Fruit fly (Drosophila melanogaster) whole organism, embryonic: ENCODE results near the gene Orct2.
A peak's percentile ranks its signal among the peaks of the same experiment; 100 is the strongest.

ENCODE experiments used
- B-H2 ChIP-seq: fragments of 200-800 bp; sonication (Bioruptor generic); optimal IDR thresholded peaks from 2 replicates; lab custom pipeline; 2018; ENCODE audit warnings: missing biosample characterization, mild to moderate bottlenecking, missing genetic modification characterization
- CG12769 ChIP-seq: fragments of 200-800 bp; sonication (Bioruptor generic); optimal IDR thresholded peaks from 2 replicates; lab custom pipeline; 2019; ENCODE audit warnings: missing biosample characterization, mild to moderate bottlenecking, missing genetic modification characterization, moderate library complexity
- CG14014 ChIP-seq: fragments of 200-800 bp; sonication (Bioruptor generic); IDR thresholded peaks from 2 replicates; pipeline ENCODE4 v1.3.6; 2022; ENCODE audit warnings: missing biosample characterization, missing genetic modification characterization
- CG15479 ChIP-seq: fragments of 200-800 bp; sonication (Bioruptor generic); optimal IDR thresholded peaks from 3 replicates; lab custom pipeline; 2019; ENCODE audit warnings: missing biosample characterization, mild to moderate bottlenecking, missing genetic modification characterization, moderate library complexity
- CG15601 ChIP-seq: fragments of 200-800 bp; sonication (Bioruptor generic); optimal IDR thresholded peaks from 3 replicates; lab custom pipeline; 2019; ENCODE audit warnings: missing biosample characterization, mild to moderate bottlenecking, missing genetic modification characterization, moderate library complexity
- CG17186 ChIP-seq: fragments of 200-800 bp; sonication (Bioruptor generic); optimal IDR thresholded peaks from 3 replicates; lab custom pipeline; 2017; ENCODE audit warnings: missing biosample characterization, missing genetic modification reagents, missing genetic modification characterization
- CG2199 ChIP-seq: fragments of 200-800 bp; sonication (Bioruptor generic); IDR thresholded peaks from 3 replicates; pipeline ENCODE4 v1.3.6; 2022; ENCODE audit warnings: missing biosample characterization, missing genetic modification characterization
- CG2875 ChIP-seq: fragments of 200-800 bp; sonication (Bioruptor generic); optimal IDR thresholded peaks from 2 replicates; lab custom pipeline; 2017; ENCODE audit warnings: missing biosample characterization, mild to moderate bottlenecking, missing genetic modification characterization, missing genetic modification reagents
- CG31365 ChIP-seq: fragments of 200-800 bp; sonication (Bioruptor generic); optimal IDR thresholded peaks from 2 replicates; lab custom pipeline; 2018; ENCODE audit warnings: missing biosample characterization, mild to moderate bottlenecking, missing genetic modification characterization
- CG31388 ChIP-seq: fragments of 200-800 bp; sonication (Bioruptor generic); optimal IDR thresholded peaks from 2 replicates; lab custom pipeline; 2016; ENCODE audit warnings: missing biosample characterization, missing genetic modification characterization
- CG3847 ChIP-seq: fragments of 200-800 bp; sonication (Bioruptor generic); IDR thresholded peaks from 2 replicates; pipeline ENCODE4 v1.3.6; 2022; ENCODE audit warnings: missing biosample characterization, missing genetic modification characterization
- CG4282 ChIP-seq: fragments of 200-800 bp; sonication (Bioruptor generic); optimal IDR thresholded peaks from 2 replicates; lab custom pipeline; 2016; ENCODE audit warnings: missing biosample characterization, missing genetic modification characterization
- CG4424 ChIP-seq: fragments of 200-800 bp; sonication (Bioruptor generic); optimal IDR thresholded peaks from 3 replicates; lab custom pipeline; 2016; ENCODE audit warnings: missing biosample characterization, missing genetic modification characterization
- CG4730 ChIP-seq: fragments of 200-800 bp; sonication (Bioruptor generic); IDR thresholded peaks from 2 replicates; pipeline ENCODE4 v1.3.6; 2022; ENCODE audit warnings: missing biosample characterization, missing genetic modification characterization
- CG6791 ChIP-seq: fragments of 200-800 bp; sonication (Bioruptor generic); IDR thresholded peaks from 3 replicates; pipeline ENCODE4 v1.3.6; 2022; ENCODE audit warnings: missing biosample characterization, missing genetic modification characterization; ENCODE audit not compliant: partially characterized antibody
- CG7745 ChIP-seq: fragments of 200-800 bp; sonication (Bioruptor generic); optimal IDR thresholded peaks from 2 replicates; lab custom pipeline; 2018; ENCODE audit warnings: missing biosample characterization, mild to moderate bottlenecking, missing genetic modification characterization, moderate library complexity
- CG8478 ChIP-seq: fragments of >200 bp; optimal IDR thresholded peaks from 2 replicates; lab custom pipeline; 2018
- CG9727 ChIP-seq: fragments of 200-800 bp; sonication (Bioruptor generic); optimal IDR thresholded peaks from 3 replicates; lab custom pipeline; 2017; ENCODE audit warnings: missing biosample characterization, mild to moderate bottlenecking, missing genetic modification characterization
- Dll ChIP-seq: fragments of 200-800 bp; sonication (Bioruptor generic); IDR thresholded peaks from 4 replicates; pipeline ENCODE4 v1.3.6; 2022; ENCODE audit warnings: missing biosample characterization, missing genetic modification characterization; ENCODE audit not compliant: partially characterized antibody
- Doc3 ChIP-seq: fragments of 200-800 bp; sonication (Bioruptor generic); IDR thresholded peaks from 3 replicates; pipeline ENCODE4 v1.3.6; 2022; ENCODE audit warnings: missing biosample characterization, missing genetic modification characterization; ENCODE audit not compliant: partially characterized antibody
- Elba2 ChIP-seq: fragments of 200-800 bp; sonication (Bioruptor generic); optimal IDR thresholded peaks from 3 replicates; lab custom pipeline; 2016; ENCODE audit warnings: missing biosample characterization, missing genetic modification characterization
- Ets65A ChIP-seq: fragments of 200-800 bp; sonication (Bioruptor generic); peaks from one replicate; lab custom pipeline; 2016; ENCODE audit warnings: missing biosample characterization, missing genetic modification characterization
- Gsc ChIP-seq: fragments of 200-800 bp; sonication (Bioruptor generic); IDR thresholded peaks from 2 replicates; pipeline ENCODE4 v1.3.6; 2022; ENCODE audit warnings: missing biosample characterization, missing genetic modification characterization
- HLH4C ChIP-seq: fragments of 200-800 bp; sonication (Bioruptor generic); IDR thresholded peaks from 3 replicates; pipeline ENCODE4 v1.3.6; 2022; ENCODE audit warnings: missing biosample characterization, missing genetic modification characterization; ENCODE audit not compliant: partially characterized antibody
- Max ChIP-seq: fragments of 200-800 bp; sonication (Bioruptor generic); optimal IDR thresholded peaks from 2 replicates; lab custom pipeline; 2016; ENCODE audit warnings: missing biosample characterization, mild to moderate bottlenecking, missing genetic modification characterization
- NC2α ChIP-seq: fragments of 200-800 bp; sonication (Bioruptor generic); optimal IDR thresholded peaks from 2 replicates; lab custom pipeline; 2016; ENCODE audit warnings: missing biosample characterization, missing genetic modification characterization
- Scr ChIP-seq: fragments of 200-800 bp; sonication (Bioruptor generic); IDR thresholded peaks from 2 replicates; pipeline ENCODE4 v1.3.6; 2022; ENCODE audit warnings: missing biosample characterization, missing genetic modification characterization; ENCODE audit not compliant: partially characterized antibody
- Sox100B ChIP-seq: fragments of 200-800 bp; sonication (Bioruptor generic); optimal IDR thresholded peaks from 3 replicates; lab custom pipeline; 2018; ENCODE audit warnings: missing biosample characterization, mild to moderate bottlenecking, missing genetic modification characterization
- cad ChIP-seq: fragments of >200 bp; optimal IDR thresholded peaks from 2 replicates; lab custom pipeline; 2017; ENCODE audit warnings: missing biosample characterization, missing genetic modification characterization
- chm ChIP-seq: fragments of 200-800 bp; sonication (Bioruptor generic); IDR thresholded peaks from 2 replicates; pipeline ENCODE4 v1.3.6; 2022; ENCODE audit warnings: missing biosample characterization, missing genetic modification characterization
- crp ChIP-seq, 2 experiments: fragments of 200-800 bp; sonication (Bioruptor generic); optimal IDR thresholded peaks; 2 replicates in 1 of 2; 3 replicates in 1 of 2; lab custom pipeline; 2017; ENCODE audit warnings: missing biosample characterization in 2 of 2, missing genetic modification characterization in 2 of 2, mild to moderate bottlenecking in 1 of 2, moderate library complexity in 1 of 2
- dimm ChIP-seq: fragments of 200-800 bp; sonication (Bioruptor generic); IDR thresholded peaks from 2 replicates; pipeline ENCODE4 v1.3.6; 2022; ENCODE audit warnings: missing biosample characterization, missing genetic modification characterization
- emc ChIP-seq: fragments of 200-800 bp; sonication (Bioruptor generic); optimal IDR thresholded peaks from 2 replicates; lab custom pipeline; 2016; ENCODE audit warnings: missing biosample characterization, missing genetic modification characterization
- ewg ChIP-seq: fragments of 200-800 bp; sonication (Bioruptor generic); optimal IDR thresholded peaks from 3 replicates; lab custom pipeline; 2017; ENCODE audit warnings: mild to moderate bottlenecking, missing biosample characterization, missing genetic modification reagents, missing genetic modification characterization
- fd64A ChIP-seq: fragments of 200-800 bp; sonication (Bioruptor generic); optimal IDR thresholded peaks from 3 replicates; lab custom pipeline; 2018; ENCODE audit warnings: missing biosample characterization, mild to moderate bottlenecking, missing genetic modification characterization
- fru ChIP-seq: fragments of >200 bp; optimal IDR thresholded peaks from 2 replicates; lab custom pipeline; 2017
- fu2 ChIP-seq: fragments of 200-800 bp; sonication (Bioruptor generic); optimal IDR thresholded peaks from 2 replicates; lab custom pipeline; 2016; ENCODE audit warnings: missing biosample characterization, missing genetic modification characterization
- gcm ChIP-seq: fragments of 200-800 bp; sonication (Bioruptor generic); optimal IDR thresholded peaks from 2 replicates; lab custom pipeline; 2019; ENCODE audit warnings: missing biosample characterization, mild to moderate bottlenecking, missing genetic modification characterization, moderate library complexity
- gcm2 ChIP-seq: fragments of 200-800 bp; sonication (Bioruptor generic); optimal IDR thresholded peaks from 2 replicates; lab custom pipeline; 2016; ENCODE audit warnings: missing biosample characterization, missing genetic modification characterization
- grn ChIP-seq: fragments of 200-800 bp; sonication (Bioruptor generic); optimal IDR thresholded peaks from 3 replicates; lab custom pipeline; 2017; ENCODE audit warnings: missing biosample characterization, missing genetic modification characterization
- ind ChIP-seq: fragments of 200-800 bp; sonication (Bioruptor generic); optimal IDR thresholded peaks from 3 replicates; lab custom pipeline; 2016; ENCODE audit warnings: missing biosample characterization, missing genetic modification characterization
- lov ChIP-seq, 2 experiments: fragments of 200-800 bp in 1 of 2; fragments of >200 bp in 1 of 2; sonication (Bioruptor generic) in 1 of 2; IDR thresholded peaks in 1 of 2; optimal IDR thresholded peaks in 1 of 2; 2 replicates in 1 of 2; 3 replicates in 1 of 2; pipeline versions ENCODE4 v1.3.6 to Lab custom; 2017 to 2022; ENCODE audit warnings: missing biosample characterization in 1 of 2, missing genetic modification characterization in 1 of 2
- mam ChIP-seq: fragments of 200-800 bp; sonication (Bioruptor generic); optimal IDR thresholded peaks from 3 replicates; lab custom pipeline; 2016; ENCODE audit warnings: missing biosample characterization, missing genetic modification characterization
- otp ChIP-seq: fragments of 200-800 bp; sonication (Bioruptor generic); IDR thresholded peaks from 3 replicates; pipeline ENCODE4, ENCODE4 v1.3.6; 2022; ENCODE audit warnings: missing biosample characterization, missing genetic modification characterization
- pb ChIP-seq: fragments of 200-800 bp; sonication (Bioruptor generic); optimal IDR thresholded peaks from 3 replicates; lab custom pipeline; 2016; ENCODE audit warnings: missing biosample characterization, missing genetic modification characterization
- scrt ChIP-seq: fragments of 200-800 bp; sonication (Bioruptor generic); optimal IDR thresholded peaks from 2 replicates; lab custom pipeline; 2018; ENCODE audit warnings: missing biosample characterization, mild to moderate bottlenecking, missing genetic modification characterization, moderate library complexity
- stwl ChIP-seq: fragments of 200-800 bp; sonication (Bioruptor generic); optimal IDR thresholded peaks from 3 replicates; lab custom pipeline; 2018; ENCODE audit warnings: missing biosample characterization, mild to moderate bottlenecking, missing genetic modification characterization, moderate library complexity
- tll ChIP-seq, 2 experiments: fragments of 200-800 bp in 1 of 2; fragments of >200 bp in 1 of 2; sonication (Bioruptor generic) in 1 of 2; optimal IDR thresholded peaks; 2 replicates each; lab custom pipeline; 2017 to 2019; ENCODE audit warnings: missing biosample characterization in 2 of 2, missing genetic modification characterization in 2 of 2, mild to moderate bottlenecking in 1 of 2, moderate library complexity in 1 of 2
- twi ChIP-seq: fragments of 200-800 bp; optimal IDR thresholded peaks from 2 replicates; lab custom pipeline; 2019; ENCODE audit warnings: missing biosample characterization, mild to moderate bottlenecking, missing genetic modification characterization, moderate library complexity
- wek ChIP-seq: fragments of 200-800 bp; sonication (Bioruptor generic); optimal IDR thresholded peaks from 3 replicates; lab custom pipeline; 2018; ENCODE audit warnings: missing biosample characterization, mild to moderate bottlenecking, missing genetic modification characterization, moderate library complexity

Orct2 gene

dm6 chr3R:24297444-24298146, 24.8 kb downstream of the Orct2 start (continued):
- TF ChIP-seq lov (optimal IDR thresholded peaks at IDR 0.05; lab: Kevin White, UChicago) (no peak), lov (GFP tag; IDR thresholded peaks at IDR 0.05; lab: Robert Waterston, UW) (no peak), CG7745 (tag; lab: Kevin White, UChicago) (peak; percentile 1), CG4282 (no peak), ewg (GFP tag; lab: Kevin White, UChicago) (no peak), stwl (tag; lab: Kevin White, UChicago) (no peak), CG4730 (GFP tag; lab: Robert Waterston, UW) (no peak), B-H2 (GFP tag; lab: Kevin White, UChicago) (no peak), CG17186 (GFP tag; lab: Kevin White, UChicago) (no peak), fru (lab: Kevin White, UChicago) (no peak), fu2 (GFP tag; lab: Kevin White, UChicago) (no peak), mam (GFP tag; lab: Kevin White, UChicago) (no peak), cad (GFP tag; lab: Kevin White, UChicago) (peak; percentile 97), dimm (GFP tag; lab: Robert Waterston, UW) (no peak), CG15479 (peak; percentile 87), Ets65A (GFP tag; lab: Kevin White, UChicago) (no peak), Elba2 (GFP tag; lab: Kevin White, UChicago) (no peak), twi (peak; percentile 48), crp (GFP tag; optimal IDR thresholded peaks at IDR 0.05; lab: Kevin White, UChicago) (no peak), CG9727 (GFP tag; lab: Kevin White, UChicago) (no peak), CG2875 (GFP tag; lab: Kevin White, UChicago) (no peak), Sox100B (GFP tag; lab: Kevin White, UChicago) (no peak), otp (GFP tag; lab: Robert Waterston, UW) (no peak), tll (GFP tag; optimal IDR thresholded peaks at IDR 0.05; lab: Kevin White, UChicago) (peak in 1 of 2 experiments; percentile 95), NC2α (no peak), scrt (GFP tag; lab: Kevin White, UChicago) (no peak)

DNA sequence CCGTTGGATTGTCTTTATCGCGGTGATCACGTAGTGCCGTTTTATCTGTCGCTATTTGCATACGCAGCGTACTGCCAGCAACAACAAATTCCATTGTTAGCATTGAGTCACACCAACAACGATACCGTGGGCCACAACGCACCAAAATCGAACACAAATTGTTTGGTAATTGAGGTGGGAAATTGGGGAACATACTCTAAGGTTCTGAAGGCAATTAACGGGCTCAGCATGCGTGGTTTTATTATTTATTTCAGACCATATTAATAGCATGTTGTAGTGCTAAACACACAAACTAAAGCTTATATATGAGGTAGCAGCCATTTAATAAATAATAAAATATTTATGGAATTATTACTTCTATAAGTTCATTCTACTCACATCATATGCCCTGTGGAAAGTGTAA, 25.7 kb downstream of the Orct2 start:
- TF ChIP-seq Max (GFP tag; lab: Kevin White, UChicago) (peak; percentile 31), CG12769 (tag; lab: Kevin White, UChicago) (no peak), CG4424 (GFP tag; lab: Kevin White, UChicago) (no peak), gcm (GFP tag; lab: Kevin White, UChicago) (peak; percentile 38), chm (GFP tag; lab: Robert Waterston, UW) (no peak), Gsc (no peak), wek (GFP tag; lab: Kevin White, UChicago) (peak; percentile 52), Scr (no peak), CG6791 (GFP tag; lab: Robert Waterston, UW) (no peak), CG8478 (lab: Kevin White, UChicago) (no peak), CG14014 (GFP tag; lab: Robert Waterston, UW) (no peak), pb (GFP tag; lab: Kevin White, UChicago) (no peak), CG31388 (GFP tag; lab: Kevin White, UChicago) (no peak), CG2199 (GFP tag; lab: Robert Waterston, UW) (no peak), ind (GFP tag; lab: Kevin White, UChicago) (no peak), CG3847 (GFP tag; lab: Robert Waterston, UW) (no peak), gcm2 (GFP tag; lab: Kevin White, UChicago) (peak; percentile 22), grn (GFP tag; lab: Kevin White, UChicago) (peak; percentile 16), fru (lab: Kevin White, UChicago) (no peak), Doc3 (no peak), emc (GFP tag; lab: Kevin White, UChicago) (no peak), HLH4C (no peak), Dll (GFP tag; lab: Robert Waterston, UW) (no peak), CG15601 (tag; lab: Kevin White, UChicago) (no peak), CG31365 (tag; lab: Kevin White, UChicago) (no peak), fd64A (GFP tag; lab: Kevin White, UChicago) (no peak)
